Worm (Caenorhabditis elegans) whole organism, L2 larva: ENCODE results near the gene tyr-1.

Source experiments
- C34F6.9 ChIP-seq: fragments of 150-350 bp; optimal IDR thresholded peaks from 2 replicates; lab custom pipeline; 2014; ENCODE audit warnings: missing biosample characterization, missing genetic modification characterization
- F13H6.1 ChIP-seq: sonication (generic microtip); optimal IDR thresholded peaks from 2 replicates; lab custom pipeline; 2016; ENCODE audit warnings: missing genetic modification characterization, missing compliant biosample characterization
- R02D3.7 ChIP-seq: fragments of 150-350 bp; optimal IDR thresholded peaks from 2 replicates; lab custom pipeline; 2014; ENCODE audit warnings: missing biosample characterization, missing genetic modification characterization
- Y55F3AM.14 ChIP-seq: fragments of 200-800 bp; sonication (Bioruptor generic); optimal IDR thresholded peaks from 2 replicates; lab custom pipeline; 2018; ENCODE audit warnings: mild to moderate bottlenecking, missing genetic modification characterization, missing compliant biosample characterization
- ZK546.5 ChIP-seq: sonication (generic microtip); optimal IDR thresholded peaks from 2 replicates; lab custom pipeline; 2017; ENCODE audit warnings: missing biosample characterization, missing genetic modification characterization
- alr-1 ChIP-seq: fragments of 150-350 bp; optimal IDR thresholded peaks from 2 replicates; lab custom pipeline; 2014; ENCODE audit warnings: missing biosample characterization, missing genetic modification characterization
- aly-2 ChIP-seq: fragments of 150-350 bp; optimal IDR thresholded peaks from 2 replicates; lab custom pipeline; 2014; ENCODE audit warnings: missing biosample characterization, missing genetic modification characterization
- ama-1 ChIP-seq: fragments of 150-350 bp; optimal IDR thresholded peaks from 2 replicates; lab custom pipeline; 2018; ENCODE audit warnings: inconsistent platforms
- blmp-1 ChIP-seq: sonication (generic microtip); optimal IDR thresholded peaks from 2 replicates; lab custom pipeline; 2017; ENCODE audit warnings: missing genetic modification characterization, mild to moderate bottlenecking, missing compliant biosample characterization, antibody characterized with exemption, moderate library complexity; ENCODE audit not compliant: insufficient read depth
- ceh-16 ChIP-seq: fragments of 150-350 bp; optimal IDR thresholded peaks from 2 replicates; lab custom pipeline; 2014; ENCODE audit warnings: missing biosample characterization, missing genetic modification characterization
- ceh-82 ChIP-seq: fragments of 150-350 bp; optimal IDR thresholded peaks from 2 replicates; lab custom pipeline; 2014; ENCODE audit warnings: missing biosample characterization, missing genetic modification characterization
- crh-2 ChIP-seq: sonication (generic microtip); optimal IDR thresholded peaks from 2 replicates; lab custom pipeline; 2017; ENCODE audit warnings: missing biosample characterization, missing genetic modification characterization
- dmd-4 ChIP-seq: sonication (generic microtip); optimal IDR thresholded peaks from 2 replicates; lab custom pipeline; 2017; ENCODE audit warnings: missing biosample characterization, missing genetic modification characterization
- fos-1 ChIP-seq: fragments of 150-350 bp; optimal IDR thresholded peaks from 2 replicates; lab custom pipeline; 2014; ENCODE audit warnings: missing biosample characterization, missing genetic modification characterization
- lin-11 ChIP-seq: fragments of 150-350 bp; sonication (generic microtip); optimal IDR thresholded peaks from 2 replicates; lab custom pipeline; 2014; ENCODE audit warnings: missing biosample characterization, missing genetic modification characterization, inconsistent platforms, mixed read lengths
- lin-13 ChIP-seq: fragments of 150-350 bp; optimal IDR thresholded peaks from 2 replicates; lab custom pipeline; 2014; ENCODE audit warnings: missing biosample characterization, missing genetic modification reagents, missing genetic modification characterization
- lsy-2 ChIP-seq, 2 experiments: fragments of 150-350 bp in 1 of 2; sonication (generic microtip) in 1 of 2; optimal IDR thresholded peaks; 2 replicates each; lab custom pipeline; 2014 to 2017; ENCODE audit warnings: missing biosample characterization in 2 of 2, missing genetic modification characterization in 2 of 2
- mbf-1 ChIP-seq: sonication (generic microtip); optimal IDR thresholded peaks from 2 replicates; lab custom pipeline; 2017; ENCODE audit warnings: missing biosample characterization, missing genetic modification characterization
- nhr-10 ChIP-seq: sonication (generic microtip); optimal IDR thresholded peaks from 2 replicates; lab custom pipeline; 2017; ENCODE audit warnings: missing biosample characterization, missing genetic modification characterization
- nhr-11 ChIP-seq: fragments of 150-350 bp; optimal IDR thresholded peaks from 2 replicates; lab custom pipeline; 2014; ENCODE audit warnings: missing biosample characterization, missing genetic modification characterization
- nhr-129 ChIP-seq: fragments of 150-350 bp; optimal IDR thresholded peaks from 2 replicates; lab custom pipeline; 2014; ENCODE audit warnings: missing biosample characterization, missing genetic modification characterization
- nhr-21 ChIP-seq: fragments of 150-350 bp; optimal IDR thresholded peaks from 2 replicates; lab custom pipeline; 2014; ENCODE audit warnings: missing biosample characterization, missing genetic modification characterization
- nhr-23 ChIP-seq: fragments of 150-350 bp; optimal IDR thresholded peaks from 2 replicates; lab custom pipeline; 2014; ENCODE audit warnings: missing biosample characterization, missing genetic modification reagents, missing genetic modification characterization
- nhr-237 ChIP-seq: fragments of 150-350 bp; optimal IDR thresholded peaks from 2 replicates; lab custom pipeline; 2014; ENCODE audit warnings: missing biosample characterization, missing genetic modification characterization
- nhr-25 ChIP-seq: fragments of 150-350 bp; sonication (generic microtip); optimal IDR thresholded peaks from 3 replicates; lab custom pipeline; 2014; ENCODE audit warnings: missing biosample characterization, missing genetic modification characterization
- nhr-6 ChIP-seq: fragments of 150-350 bp; optimal IDR thresholded peaks from 2 replicates; lab custom pipeline; 2014; ENCODE audit warnings: missing biosample characterization, missing genetic modification characterization
- nhr-77 ChIP-seq: fragments of 150-350 bp; optimal IDR thresholded peaks from 2 replicates; lab custom pipeline; 2014; ENCODE audit warnings: missing biosample characterization, missing genetic modification characterization
- sem-4 ChIP-seq: fragments of 150-350 bp; optimal IDR thresholded peaks from 2 replicates; lab custom pipeline; 2014; ENCODE audit warnings: missing biosample characterization, missing genetic modification reagents, missing genetic modification characterization
- skn-1 ChIP-seq: sonication (generic microtip); optimal IDR thresholded peaks from 2 replicates; lab custom pipeline; 2017; ENCODE audit warnings: missing biosample characterization, missing genetic modification characterization
- sma-3 ChIP-seq: sonication (generic microtip); optimal IDR thresholded peaks from 2 replicates; lab custom pipeline; 2016; ENCODE audit warnings: missing genetic modification reagents, missing genetic modification characterization, missing compliant biosample characterization
- sma-9 ChIP-seq, 2 experiments: fragments of 150-350 bp in 1 of 2; sonication (generic microtip) in 1 of 2; optimal IDR thresholded peaks; 2 replicates each; lab custom pipeline; 2014 to 2016; ENCODE audit warnings: missing genetic modification characterization in 2 of 2, mild to moderate bottlenecking in 1 of 2, missing biosample characterization in 1 of 2, missing compliant biosample characterization in 1 of 2, missing genetic modification reagents in 1 of 2, moderate library complexity in 1 of 2
- snpc-4 ChIP-seq: fragments of 150-350 bp; optimal IDR thresholded peaks from 2 replicates; lab custom pipeline; 2014; ENCODE audit warnings: missing biosample characterization, missing genetic modification characterization
- unc-39 ChIP-seq: fragments of 150-350 bp; optimal IDR thresholded peaks from 2 replicates; lab custom pipeline; 2014; ENCODE audit warnings: missing biosample characterization, missing genetic modification characterization
- unc-55 ChIP-seq: fragments of 150-350 bp; sonication (generic microtip); optimal IDR thresholded peaks from 3 replicates; lab custom pipeline; 2014; ENCODE audit warnings: missing biosample characterization, missing genetic modification reagents, missing genetic modification characterization
- unc-62 ChIP-seq: fragments of 150-350 bp; optimal IDR thresholded peaks from 2 replicates; lab custom pipeline; 2014; ENCODE audit warnings: missing biosample characterization, missing genetic modification reagents, missing genetic modification characterization
- ztf-11 ChIP-seq: sonication (generic microtip); optimal IDR thresholded peaks from 2 replicates; lab custom pipeline; 2017; ENCODE audit warnings: missing biosample characterization, missing genetic modification characterization
- ztf-4 ChIP-seq: fragments of 150-350 bp; optimal IDR thresholded peaks from 2 replicates; lab custom pipeline; 2014; ENCODE audit warnings: missing biosample characterization, missing genetic modification characterization

Gene tyr-1

DNA sequence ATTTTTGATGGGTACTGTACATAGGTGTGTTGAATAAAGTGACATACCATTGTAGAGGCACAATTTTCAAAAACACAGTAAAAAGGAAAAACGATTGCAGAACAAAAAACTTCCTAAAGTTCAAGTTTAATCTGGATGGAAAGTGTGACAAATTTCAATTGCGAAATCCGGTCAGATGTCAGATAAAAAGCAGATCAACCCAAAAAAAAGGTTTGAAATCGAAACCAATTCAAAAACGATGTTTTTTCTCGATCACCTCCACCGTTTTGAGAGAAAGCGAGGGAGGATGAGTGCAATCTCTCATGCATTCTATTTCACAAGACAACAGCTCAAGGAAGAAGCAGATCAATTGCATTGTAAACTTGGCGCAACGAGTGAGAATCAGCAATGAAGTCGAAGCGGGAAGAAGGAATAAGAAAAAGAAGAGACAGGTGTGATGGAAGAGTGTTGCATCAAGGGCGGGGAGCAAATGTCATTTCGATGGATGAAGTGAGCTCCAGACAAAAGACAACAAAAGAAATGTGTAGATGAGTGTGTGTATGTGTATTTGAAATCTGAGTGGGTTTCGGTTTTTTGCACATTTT lies 6.6 kb downstream of the tyr-1 start:
- peak in 1 of 2 experiments; percentile 26 for TF ChIP-seq lsy-2 (tag; optimal IDR thresholded peaks at IDR 0.05; lab: Kevin White, UChicago)
- TF ChIP-seq mbf-1 (tag; lab: Kevin White, UChicago): no peak
- TF ChIP-seq nhr-129 (tag; lab: Kevin White, UChicago): peak; percentile 77
- peak; percentile 49 for TF ChIP-seq C34F6.9 (tag; lab: Kevin White, UChicago)
- no peak for TF ChIP-seq nhr-10 (tag; lab: Kevin White, UChicago)
- peak; percentile 22 for TF ChIP-seq sma-9 (GFP tag; optimal IDR thresholded peaks at IDR 0.05; lab: Kevin White, UChicago)
- no peak for TF ChIP-seq sma-9 (tag; optimal IDR thresholded peaks at IDR 0.05; lab: Kevin White, UChicago)
- peak; percentile 46 for TF ChIP-seq F13H6.1 (tag; lab: Kevin White, UChicago)
- no peak for TF ChIP-seq ceh-82 (tag; lab: Kevin White, UChicago)

- TF ChIP-seq fos-1 (tag; lab: Kevin White, UChicago) (no peak), nhr-23 (tag; lab: Kevin White, UChicago) (no peak), nhr-10 (tag; lab: Kevin White, UChicago) (no peak), nhr-25 (no peak), mbf-1 (tag; lab: Kevin White, UChicago) (no peak), ZK546.5 (tag; lab: Kevin White, UChicago) (no peak), C34F6.9 (tag; lab: Kevin White, UChicago) (no peak), alr-1 (tag; lab: Kevin White, UChicago) (no peak), Y55F3AM.14 (GFP tag; lab: Kevin White, UChicago) (no peak), aly-2 (tag; lab: Kevin White, UChicago) (no peak), unc-55 (GFP tag; lab: Kevin White, UChicago) (no peak), ztf-11 (tag; lab: Kevin White, UChicago) (no peak), nhr-237 (tag; lab: Kevin White, UChicago) (no peak), dmd-4 (tag; lab: Kevin White, UChicago) (no peak), blmp-1 (tag; lab: Kevin White, UChicago) (no peak), ztf-4 (tag; lab: Kevin White, UChicago) (no peak)
Observed at ce11 chrIII:7882900-7883299, 9.3 kb downstream of the tyr-1 start, which contains the start of gene ZK688.9. Gene ZK688.9, minus strand, starts transcription at chrIII:7883000.

- TF ChIP-seq nhr-6 (tag; lab: Kevin White, UChicago) (no peak), crh-2 (tag; lab: Kevin White, UChicago) (no peak)
Observed at ce11 chrIII:7884863-7885262, 11.3 kb downstream of the tyr-1 start, which contains the start of gene ZK688.11. Gene ZK688.11, minus strand, starts transcription at chrIII:7884963.

DNA sequence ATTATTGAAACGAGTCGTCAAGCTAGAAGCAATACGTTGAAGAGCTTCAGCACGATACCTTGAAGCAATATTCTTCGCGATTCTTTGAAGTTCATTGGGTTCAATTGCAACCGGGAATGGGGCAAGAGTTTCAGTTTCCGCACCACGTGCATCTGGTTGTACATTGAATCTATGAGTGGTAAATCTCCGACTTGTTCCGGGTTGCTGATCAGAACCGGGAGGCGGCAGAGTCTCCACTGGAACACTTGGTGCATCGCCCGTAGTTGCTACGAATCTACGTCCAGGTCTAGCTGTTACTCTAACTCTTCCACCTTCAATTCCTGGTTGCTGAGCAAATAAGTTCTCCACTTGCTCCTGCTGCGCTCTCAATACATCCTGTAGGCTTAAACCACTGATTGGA lies 15.5 kb downstream of the tyr-1 start:
- TF ChIP-seq snpc-4 (no peak), lin-13 (no peak), fos-1 (tag; lab: Kevin White, UChicago) (no peak), sem-4 (tag; lab: Kevin White, UChicago) (no peak), ceh-16 (no peak), alr-1 (tag; lab: Kevin White, UChicago) (no peak), nhr-129 (tag; lab: Kevin White, UChicago) (no peak), R02D3.7 (tag; lab: Kevin White, UChicago) (no peak), lsy-2 (tag; optimal IDR thresholded peaks at IDR 0.05; lab: Kevin White, UChicago) (no peak), sma-9 (GFP tag; optimal IDR thresholded peaks at IDR 0.05; lab: Kevin White, UChicago) (no peak), sma-9 (tag; optimal IDR thresholded peaks at IDR 0.05; lab: Kevin White, UChicago) (no peak), crh-2 (tag; lab: Kevin White, UChicago) (no peak), nhr-21 (tag; lab: Kevin White, UChicago) (no peak), unc-39 (tag; lab: Kevin White, UChicago) (no peak), nhr-25 (no peak), nhr-23 (tag; lab: Kevin White, UChicago) (no peak), sma-3 (GFP tag; lab: Kevin White, UChicago) (no peak)

- TF ChIP-seq F13H6.1 (tag; lab: Kevin White, UChicago) (peak; percentile 87), unc-39 (tag; lab: Kevin White, UChicago) (no peak), sma-9 (GFP tag; optimal IDR thresholded peaks at IDR 0.05; lab: Kevin White, UChicago) (peak; percentile 84), sma-9 (tag; optimal IDR thresholded peaks at IDR 0.05; lab: Kevin White, UChicago) (no peak), ama-1 (lab: Kevin White, UChicago) (peak; percentile 35), mbf-1 (tag; lab: Kevin White, UChicago) (no peak), crh-2 (tag; lab: Kevin White, UChicago) (peak; percentile 85), nhr-6 (tag; lab: Kevin White, UChicago) (no peak), lin-11 (tag; lab: Kevin White, UChicago) (no peak), fos-1 (tag; lab: Kevin White, UChicago) (peak; percentile 93), aly-2 (tag; lab: Kevin White, UChicago) (no peak), unc-62 (GFP tag; lab: Kevin White, UChicago) (no peak), sem-4 (tag; lab: Kevin White, UChicago) (peak; percentile 67), ZK546.5 (tag; lab: Kevin White, UChicago) (no peak), ceh-82 (tag; lab: Kevin White, UChicago) (no peak), nhr-11 (tag; lab: Kevin White, UChicago) (no peak), blmp-1 (tag; lab: Kevin White, UChicago) (peak; percentile 87), nhr-77 (tag; lab: Kevin White, UChicago) (no peak), skn-1 (tag; lab: Kevin White, UChicago) (no peak), lsy-2 (tag; optimal IDR thresholded peaks at IDR 0.05; lab: Kevin White, UChicago) (peak; percentile 60 to 69), nhr-10 (tag; lab: Kevin White, UChicago) (no peak), dmd-4 (tag; lab: Kevin White, UChicago) (no peak), lin-13 (peak; percentile 34), ztf-11 (tag; lab: Kevin White, UChicago) (no peak), nhr-129 (tag; lab: Kevin White, UChicago) (peak; percentile 82)
Observed at ce11 chrIII:7891573-7892306, 18.2 kb downstream of the tyr-1 start, which contains the start of the genes ZK688.5 and fahd-1. Gene ZK688.5, minus strand, starts transcription at chrIII:7891623. Gene fahd-1, plus strand, starts transcription at chrIII:7892256.
